Worm (Caenorhabditis elegans): Measurements from ENCODE around the gene col-167.

col-167 gene

DNA sequence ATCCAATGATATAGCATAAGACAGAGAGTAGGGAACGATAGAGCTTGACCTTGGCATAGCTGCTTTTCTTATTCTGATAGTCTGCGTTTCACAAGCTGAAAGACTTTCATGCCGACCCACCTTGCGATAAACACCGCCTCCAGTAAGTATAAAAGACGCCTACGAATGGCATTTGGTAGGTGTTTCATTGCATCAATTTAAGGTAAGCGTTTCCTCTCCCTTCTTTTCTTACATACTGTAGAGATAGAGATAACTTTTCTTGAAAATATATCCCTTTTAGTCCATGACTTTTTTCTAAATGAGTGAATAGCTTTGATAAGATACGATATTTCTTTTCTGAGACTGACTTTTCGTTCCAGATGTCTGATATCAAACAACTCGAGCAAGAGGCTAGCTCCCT, at the start of gene col-167:
TSS of gene col-167 (plus strand) at position 360 of the 400 bp plus-strand sequence.
- no peak for TF ChIP-seq nhr-11 (tag; optimal IDR thresholded peaks at IDR 0.05)
- TF ChIP-seq nhr-25 (tag; optimal IDR thresholded peaks at IDR 0.05): peak; percentile 59
- no peak for TF ChIP-seq aly-2 (tag; optimal IDR thresholded peaks at IDR 0.05)

DNA sequence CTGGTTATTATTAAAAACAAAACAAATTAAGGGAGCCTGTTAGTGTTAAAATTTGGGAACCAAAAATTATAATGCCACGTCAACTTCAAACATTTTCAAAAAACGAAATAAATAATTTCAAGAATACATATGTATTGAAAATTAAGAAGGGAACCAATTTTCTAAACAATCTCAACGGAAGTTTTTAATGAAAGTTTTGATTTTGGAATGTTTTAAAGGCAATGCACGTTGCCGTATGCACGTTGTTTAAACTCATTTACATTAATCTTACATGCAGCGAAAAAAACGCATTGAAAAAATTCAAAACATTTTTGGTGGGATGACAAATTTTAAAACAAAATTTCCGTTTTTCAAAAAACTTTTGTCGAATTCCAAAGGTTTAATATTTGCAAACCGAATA, 49.5 kb upstream of the col-167 start:
- TF ChIP-seq aly-2 (tag; optimal IDR thresholded peaks at IDR 0.05): no peak
- no peak for TF ChIP-seq lin-11 (tag; optimal IDR thresholded peaks at IDR 0.05)
- no peak for TF ChIP-seq mdl-1 (tag; optimal IDR thresholded peaks at IDR 0.05)
- no peak for TF ChIP-seq blmp-1 (tag; optimal IDR thresholded peaks at IDR 0.05; ENCODE audit: insufficient read depth)
- no peak for TF ChIP-seq nhr-237 (tag; optimal IDR thresholded peaks at IDR 0.05)
- no peak for TF ChIP-seq nhr-21 (tag; optimal IDR thresholded peaks at IDR 0.05)
- no peak for TF ChIP-seq lin-13 (GFP tag; optimal IDR thresholded peaks at IDR 0.05)
- no peak for TF ChIP-seq nhr-129 (tag; optimal IDR thresholded peaks at IDR 0.05)
- TF ChIP-seq ceh-82 (tag; optimal IDR thresholded peaks at IDR 0.05): no peak
- no peak for TF ChIP-seq nhr-10 (tag; optimal IDR thresholded peaks at IDR 0.05)
- TF ChIP-seq crh-2 (tag; optimal IDR thresholded peaks at IDR 0.05): no peak
- TF ChIP-seq sma-3 (GFP tag; optimal IDR thresholded peaks at IDR 0.05): no peak
- no peak for TF ChIP-seq dmd-4 (tag; optimal IDR thresholded peaks at IDR 0.05)
- TF ChIP-seq peb-1 (tag; optimal IDR thresholded peaks at IDR 0.05): no peak
- no peak for TF ChIP-seq unc-62 (GFP tag; optimal IDR thresholded peaks at IDR 0.05)

DNA sequence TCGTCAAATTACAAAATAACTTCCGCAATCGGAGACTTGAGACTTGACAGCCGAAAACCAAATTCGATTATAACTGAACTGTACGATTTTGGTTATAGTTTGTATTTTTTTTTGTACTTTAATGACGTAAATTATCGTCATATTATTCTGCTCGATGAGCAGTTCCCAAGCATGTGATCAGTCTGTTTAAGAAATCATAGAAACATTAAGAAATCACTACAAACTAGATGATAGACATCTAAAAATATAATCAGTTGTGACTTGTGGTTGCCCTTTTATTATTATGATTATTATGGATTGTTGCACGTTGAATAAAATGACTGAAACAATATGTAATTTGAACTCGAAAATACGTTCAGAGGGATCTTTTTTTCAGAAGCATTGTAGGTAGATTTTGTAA, 49.0 kb upstream of the col-167 start:
- TF ChIP-seq fos-1 (tag; optimal IDR thresholded peaks at IDR 0.05): peak; percentile 55
- no peak for TF ChIP-seq lin-13 (GFP tag; optimal IDR thresholded peaks at IDR 0.05)
- peak; percentile 62 for TF ChIP-seq sma-9 (GFP tag; optimal IDR thresholded peaks at IDR 0.05)
- no peak for TF ChIP-seq sma-9 (tag; optimal IDR thresholded peaks at IDR 0.05)

- TF ChIP-seq crh-2 (tag; optimal IDR thresholded peaks at IDR 0.05) (peak; percentile 13), C34F6.9 (tag; optimal IDR thresholded peaks at IDR 0.05) (no peak), snpc-4 (tag; optimal IDR thresholded peaks at IDR 0.05) (no peak), nhr-25 (tag; optimal IDR thresholded peaks at IDR 0.05) (peak; percentile 35), sma-3 (GFP tag; optimal IDR thresholded peaks at IDR 0.05) (peak; percentile 14)
Observed at ce11 chrX:6275343-6275742, 47.9 kb upstream of the col-167 start.

- TF ChIP-seq alr-1 (tag; optimal IDR thresholded peaks at IDR 0.05) (no peak), elt-3 (tag; optimal IDR thresholded peaks at IDR 0.05) (no peak), unc-62 (GFP tag; optimal IDR thresholded peaks at IDR 0.05) (no peak), ztf-11 (tag; optimal IDR thresholded peaks at IDR 0.05) (no peak), zag-1 (tag; optimal IDR thresholded peaks at IDR 0.05) (no peak), nhr-25 (tag; optimal IDR thresholded peaks at IDR 0.05) (no peak), ama-1 (optimal IDR thresholded peaks at IDR 0.05) (no peak), lin-11 (tag; optimal IDR thresholded peaks at IDR 0.05) (no peak), gmeb-1 (tag; optimal IDR thresholded peaks at IDR 0.05) (no peak), egl-27 (tag; optimal IDR thresholded peaks at IDR 0.05) (no peak), nhr-237 (tag; optimal IDR thresholded peaks at IDR 0.05) (no peak), F13H6.1 (tag; optimal IDR thresholded peaks at IDR 0.05) (no peak), fos-1 (tag; optimal IDR thresholded peaks at IDR 0.05) (no peak), nhr-12 (tag; optimal IDR thresholded peaks at IDR 0.05) (no peak), aly-2 (tag; optimal IDR thresholded peaks at IDR 0.05) (no peak), sma-3 (GFP tag; optimal IDR thresholded peaks at IDR 0.05) (no peak), nhr-129 (tag; optimal IDR thresholded peaks at IDR 0.05) (no peak)
Observed at ce11 chrX:6276701-6277100, 46.6 kb upstream of the col-167 start.

ce11 chrX:6277252-6277651, 46.0 kb upstream of the col-167 start:
- peak; percentile 31 for TF ChIP-seq crh-2 (tag; optimal IDR thresholded peaks at IDR 0.05)
- peak; percentile 62 for TF ChIP-seq sma-9 (GFP tag; optimal IDR thresholded peaks at IDR 0.05)
- TF ChIP-seq sma-9 (tag; optimal IDR thresholded peaks at IDR 0.05): no peak
- TF ChIP-seq blmp-1 (tag; optimal IDR thresholded peaks at IDR 0.05; ENCODE audit: insufficient read depth): no peak
- no peak for TF ChIP-seq ceh-82 (tag; optimal IDR thresholded peaks at IDR 0.05)
- peak; percentile 1 for TF ChIP-seq sma-3 (GFP tag; optimal IDR thresholded peaks at IDR 0.05)
- TF ChIP-seq nhr-21 (tag; optimal IDR thresholded peaks at IDR 0.05): no peak
- no peak for TF ChIP-seq nhr-77 (tag; optimal IDR thresholded peaks at IDR 0.05)
- no peak for TF ChIP-seq unc-62 (GFP tag; optimal IDR thresholded peaks at IDR 0.05)
- no peak for TF ChIP-seq gmeb-1 (tag; optimal IDR thresholded peaks at IDR 0.05)
- no peak for TF ChIP-seq ZK546.5 (tag; optimal IDR thresholded peaks at IDR 0.05)
- no peak for TF ChIP-seq Y55F3AM.14 (GFP tag; optimal IDR thresholded peaks at IDR 0.05)
- no peak for TF ChIP-seq unc-55 (GFP tag; optimal IDR thresholded peaks at IDR 0.05)
- peak; percentile 70 for TF ChIP-seq nhr-25 (tag; optimal IDR thresholded peaks at IDR 0.05)
- TF ChIP-seq R02D3.7 (tag; optimal IDR thresholded peaks at IDR 0.05): no peak
- TF ChIP-seq aly-2 (tag; optimal IDR thresholded peaks at IDR 0.05): no peak
- TF ChIP-seq elt-1 (tag; optimal IDR thresholded peaks at IDR 0.05): peak; percentile 24
- TF ChIP-seq fos-1 (tag; optimal IDR thresholded peaks at IDR 0.05): no peak
- no peak for TF ChIP-seq lin-39 (tag; optimal IDR thresholded peaks at IDR 0.05)
- peak; percentile 83 for TF ChIP-seq ceh-16 (tag; optimal IDR thresholded peaks at IDR 0.05)
